Worm (Caenorhabditis elegans): ENCODE data around the gene rpl-43.
A peak's percentile ranks its signal among the peaks of the same experiment; 100 is the strongest.

The rpl-43 gene

ce11 chrII:14171558-14171957 lies 16.5 kb downstream of the rpl-43 start, which contains the start of gene eat-2:
Gene eat-2 (minus strand): TSS chrII:14171658.
- TF ChIP-seq nhr-28 (tag; optimal IDR thresholded peaks at IDR 0.05) (no peak), zip-8 (tag; optimal IDR thresholded peaks at IDR 0.05) (no peak), flh-1 (GFP tag; optimal IDR thresholded peaks at IDR 0.05) (no peak), sem-2 (GFP tag; optimal IDR thresholded peaks at IDR 0.05) (no peak), lin-13 (tag; optimal IDR thresholded peaks at IDR 0.05) (no peak), ces-1 (GFP tag; optimal IDR thresholded peaks at IDR 0.05) (no peak), blmp-1 (tag; optimal IDR thresholded peaks at IDR 0.05) (no peak), sptf-1 (tag; optimal IDR thresholded peaks at IDR 0.05) (no peak), ham-2 (GFP tag; optimal IDR thresholded peaks at IDR 0.05) (no peak), lin-32 (GFP tag; optimal IDR thresholded peaks at IDR 0.05) (no peak), ceh-83 (GFP tag; optimal IDR thresholded peaks at IDR 0.05) (no peak), drap-1 (GFP tag; optimal IDR thresholded peaks at IDR 0.05) (no peak), snpc-4 (tag; optimal IDR thresholded peaks at IDR 0.05) (no peak), lsy-2 (tag; optimal IDR thresholded peaks at IDR 0.05) (no peak)

ce11 chrII:14173176-14173575 lies 18.1 kb downstream of the rpl-43 start:
- TF ChIP-seq lin-32 (GFP tag; optimal IDR thresholded peaks at IDR 0.05) (no peak), zip-8 (tag; optimal IDR thresholded peaks at IDR 0.05) (no peak), nhr-2 (tag; optimal IDR thresholded peaks at IDR 0.05) (no peak), ham-2 (GFP tag; optimal IDR thresholded peaks at IDR 0.05) (no peak), mls-2 (tag; optimal IDR thresholded peaks at IDR 0.05) (no peak), nhr-12 (tag; optimal IDR thresholded peaks at IDR 0.05) (no peak), nhr-28 (tag; optimal IDR thresholded peaks at IDR 0.05) (no peak)

- TF ChIP-seq nhr-28 (tag; optimal IDR thresholded peaks at IDR 0.05), result no peak
- TF ChIP-seq ztf-11 (tag; optimal IDR thresholded peaks at IDR 0.05), result no peak
- TF ChIP-seq unc-120 (tag; optimal IDR thresholded peaks at IDR 0.05; ENCODE audit: poor library complexity, severe bottlenecking), result no peak
- TF ChIP-seq flh-1 (GFP tag; optimal IDR thresholded peaks at IDR 0.05), result no peak
- no peak for TF ChIP-seq bed-3 (GFP tag; optimal IDR thresholded peaks at IDR 0.05)
- no peak for TF ChIP-seq elt-1 (tag; optimal IDR thresholded peaks at IDR 0.05; ENCODE audit: borderline replicate concordance, insufficient read depth)
- TF ChIP-seq drap-1 (GFP tag; optimal IDR thresholded peaks at IDR 0.05), result no peak
- TF ChIP-seq lin-13 (tag; optimal IDR thresholded peaks at IDR 0.05), result no peak
- TF ChIP-seq unc-39 (tag; optimal IDR thresholded peaks at IDR 0.05), result no peak
- no peak for TF ChIP-seq ces-1 (GFP tag; optimal IDR thresholded peaks at IDR 0.05)
- no peak for TF ChIP-seq pha-4 (tag; optimal IDR thresholded peaks at IDR 0.05)
- no peak for TF ChIP-seq mep-1 (tag; optimal IDR thresholded peaks at IDR 0.05)
- TF ChIP-seq mab-5 (tag; optimal IDR thresholded peaks at IDR 0.05), result no peak
- no peak for TF ChIP-seq ceh-43 (GFP tag; optimal IDR thresholded peaks at IDR 0.05)
- no peak for TF ChIP-seq ceh-83 (GFP tag; optimal IDR thresholded peaks at IDR 0.05)
- TF ChIP-seq sem-2 (GFP tag; optimal IDR thresholded peaks at IDR 0.05), result no peak
- TF ChIP-seq unc-62 (GFP tag; optimal IDR thresholded peaks at IDR 0.05), result no peak
Measured at ce11 chrII:14175099-14175498, 20.0 kb downstream of the rpl-43 start, which contains the start of gene Y48B6A.5. Gene Y48B6A.5 (minus strand): TSS chrII:14175199.

- TF ChIP-seq blmp-1 (tag; optimal IDR thresholded peaks at IDR 0.05), result no peak
- TF ChIP-seq lin-13 (tag; optimal IDR thresholded peaks at IDR 0.05), result no peak
- TF ChIP-seq hlh-1 (tag; optimal IDR thresholded peaks at IDR 0.05), result peak; percentile 12
- no peak for TF ChIP-seq elt-1 (tag; optimal IDR thresholded peaks at IDR 0.05; ENCODE audit: borderline replicate concordance, insufficient read depth)
- no peak for TF ChIP-seq unc-120 (tag; optimal IDR thresholded peaks at IDR 0.05; ENCODE audit: poor library complexity, severe bottlenecking)
Measured at ce11 chrII:14176642-14177041, 21.5 kb downstream of the rpl-43 start.

ce11 chrII:14178233-14178969 lies 23.3 kb downstream of the rpl-43 start, which contains the start of gene efhd-1:
Gene efhd-1 (plus strand): TSS chrII:14178814.
- TF ChIP-seq hlh-1 (tag; optimal IDR thresholded peaks at IDR 0.05) (peak; percentile 98), unc-120 (tag; optimal IDR thresholded peaks at IDR 0.05; ENCODE audit: poor library complexity, severe bottlenecking) (peak; percentile 44), ztf-11 (tag; optimal IDR thresholded peaks at IDR 0.05) (no peak), unc-62 (GFP tag; optimal IDR thresholded peaks at IDR 0.05) (peak; percentile 89)

ce11 chrII:14186937-14187336 lies 31.8 kb downstream of the rpl-43 start:
- TF ChIP-seq ceh-83 (GFP tag; optimal IDR thresholded peaks at IDR 0.05) (no peak), snpc-4 (tag; optimal IDR thresholded peaks at IDR 0.05) (no peak), unc-62 (GFP tag; optimal IDR thresholded peaks at IDR 0.05) (peak; percentile 33), M03D4.4 (tag; optimal IDR thresholded peaks at IDR 0.05) (no peak), pha-4 (tag; optimal IDR thresholded peaks at IDR 0.05) (no peak), hlh-1 (tag; optimal IDR thresholded peaks at IDR 0.05) (no peak), zip-8 (tag; optimal IDR thresholded peaks at IDR 0.05) (peak; percentile 98), ceh-43 (GFP tag; optimal IDR thresholded peaks at IDR 0.05) (no peak), ham-2 (GFP tag; optimal IDR thresholded peaks at IDR 0.05) (no peak), nhr-28 (tag; optimal IDR thresholded peaks at IDR 0.05) (no peak), cnd-1 (tag; optimal IDR thresholded peaks at IDR 0.05) (peak; percentile 27), drap-1 (GFP tag; optimal IDR thresholded peaks at IDR 0.05) (no peak), sem-2 (GFP tag; optimal IDR thresholded peaks at IDR 0.05) (no peak), lin-32 (GFP tag; optimal IDR thresholded peaks at IDR 0.05) (no peak), nhr-2 (tag; optimal IDR thresholded peaks at IDR 0.05) (peak; percentile 22), ceh-39 (tag; optimal IDR thresholded peaks at IDR 0.05) (peak; percentile 15), lsy-2 (tag; optimal IDR thresholded peaks at IDR 0.05) (no peak), sptf-1 (tag; optimal IDR thresholded peaks at IDR 0.05) (no peak), elt-3 (tag; optimal IDR thresholded peaks at IDR 0.05) (no peak), tbx-8 (GFP tag; optimal IDR thresholded peaks at IDR 0.05) (no peak), nhr-237 (tag; optimal IDR thresholded peaks at IDR 0.05) (no peak), nhr-76 (tag; optimal IDR thresholded peaks at IDR 0.05) (no peak), flh-1 (GFP tag; optimal IDR thresholded peaks at IDR 0.05) (no peak), ztf-11 (tag; optimal IDR thresholded peaks at IDR 0.05) (peak; percentile 44)
